Fruit fly (Drosophila melanogaster) whole organism, embryonic: ENCODE results near the gene Rpp20.

Source experiments
- Bdp1 ChIP-seq: fragments of 200-800 bp; sonication (Bioruptor generic); optimal IDR thresholded peaks from 3 replicates; lab custom pipeline; 2016; ENCODE audit warnings: missing biosample characterization, missing genetic modification characterization
- CG12659 ChIP-seq: fragments of 200-800 bp; sonication (Bioruptor generic); optimal IDR thresholded peaks from 3 replicates; lab custom pipeline; 2017; ENCODE audit warnings: mild to moderate bottlenecking, missing biosample characterization, missing genetic modification reagents, missing genetic modification characterization
- CG12769 ChIP-seq: fragments of 200-800 bp; sonication (Bioruptor generic); optimal IDR thresholded peaks from 2 replicates; lab custom pipeline; 2019; ENCODE audit warnings: missing biosample characterization, mild to moderate bottlenecking, missing genetic modification characterization, moderate library complexity
- CG13624 ChIP-seq: fragments of 200-800 bp; sonication (Bioruptor generic); optimal IDR thresholded peaks from 2 replicates; lab custom pipeline; 2016; ENCODE audit warnings: missing biosample characterization, missing genetic modification characterization
- CG14860 ChIP-seq: fragments of 200-800 bp; sonication (Bioruptor generic); IDR thresholded peaks from 3 replicates; pipeline ENCODE4 v1.3.6; 2022; ENCODE audit warnings: missing biosample characterization, missing genetic modification characterization; ENCODE audit not compliant: partially characterized antibody
- CG15073 ChIP-seq: fragments of 200-800 bp; sonication (Bioruptor generic); optimal IDR thresholded peaks from 2 replicates; lab custom pipeline; 2016; ENCODE audit warnings: missing biosample characterization, missing genetic modification characterization
- CG15514 ChIP-seq: fragments of 200-800 bp; sonication (Bioruptor generic); optimal IDR thresholded peaks from 3 replicates; lab custom pipeline; 2017; ENCODE audit warnings: missing biosample characterization, missing genetic modification characterization, mild to moderate bottlenecking, moderate library complexity, missing genetic modification reagents
- CG16813 ChIP-seq: fragments of 200-800 bp; sonication (Bioruptor generic); IDR thresholded peaks from 3 replicates; pipeline ENCODE4 v1.3.6; 2022; ENCODE audit warnings: missing biosample characterization, missing genetic modification characterization; ENCODE audit not compliant: partially characterized antibody
- CG34224 ChIP-seq: fragments of 200-800 bp; sonication (Bioruptor generic); IDR thresholded peaks from 3 replicates; pipeline ENCODE4 v1.3.6; 2022; ENCODE audit warnings: missing biosample characterization, missing genetic modification characterization; ENCODE audit not compliant: partially characterized antibody
- CG34422 ChIP-seq: fragments of 200-800 bp; sonication (Bioruptor generic); IDR thresholded peaks from 3 replicates; pipeline ENCODE4 v1.3.6; 2022; ENCODE audit warnings: missing biosample characterization, missing genetic modification characterization
- CG4360 ChIP-seq: fragments of 200-800 bp; sonication (Bioruptor generic); IDR thresholded peaks from 2 replicates; pipeline ENCODE4 v1.3.6; 2022; ENCODE audit warnings: missing biosample characterization, missing genetic modification characterization
- CG4617 ChIP-seq: fragments of 200-800 bp; sonication (Bioruptor generic); optimal IDR thresholded peaks from 3 replicates; lab custom pipeline; 2016; ENCODE audit warnings: missing biosample characterization, missing genetic modification characterization, borderline replicate concordance
- CG6791 ChIP-seq: fragments of 200-800 bp; sonication (Bioruptor generic); IDR thresholded peaks from 3 replicates; pipeline ENCODE4 v1.3.6; 2022; ENCODE audit warnings: missing biosample characterization, missing genetic modification characterization; ENCODE audit not compliant: partially characterized antibody
- CG7963 ChIP-seq: fragments of 200-800 bp; sonication (Bioruptor generic); IDR thresholded peaks from 3 replicates; pipeline ENCODE4 v1.3.6; 2022; ENCODE audit warnings: missing biosample characterization, missing genetic modification characterization; ENCODE audit not compliant: partially characterized antibody
- CG9797 ChIP-seq: fragments of 200-800 bp; sonication (Bioruptor generic); optimal IDR thresholded peaks from 3 replicates; lab custom pipeline; 2018; ENCODE audit warnings: missing biosample characterization, mild to moderate bottlenecking, missing genetic modification characterization
- Dll ChIP-seq: fragments of 200-800 bp; sonication (Bioruptor generic); IDR thresholded peaks from 4 replicates; pipeline ENCODE4 v1.3.6; 2022; ENCODE audit warnings: missing biosample characterization, missing genetic modification characterization; ENCODE audit not compliant: partially characterized antibody
- Dp ChIP-seq: fragments of 200-800 bp; sonication (Bioruptor generic); optimal IDR thresholded peaks from 2 replicates; lab custom pipeline; 2018; ENCODE audit warnings: missing biosample characterization, mild to moderate bottlenecking, missing genetic modification characterization, moderate library complexity
- Dref ChIP-seq: fragments of 200-800 bp; sonication (Bioruptor generic); IDR thresholded peaks from 2 replicates; pipeline ENCODE4 v1.3.6; 2022; ENCODE audit warnings: missing biosample characterization, missing genetic modification characterization
- E2f2 ChIP-seq: fragments of 200-800 bp; sonication (Bioruptor generic); IDR thresholded peaks from 2 replicates; pipeline ENCODE4 v1.3.6; 2022; ENCODE audit warnings: missing biosample characterization, missing genetic modification characterization
- HLH4C ChIP-seq: fragments of 200-800 bp; sonication (Bioruptor generic); IDR thresholded peaks from 3 replicates; pipeline ENCODE4 v1.3.6; 2022; ENCODE audit warnings: missing biosample characterization, missing genetic modification characterization; ENCODE audit not compliant: partially characterized antibody
- Hand ChIP-seq: fragments of 200-800 bp; sonication (Bioruptor generic); optimal IDR thresholded peaks from 2 replicates; lab custom pipeline; 2017; ENCODE audit warnings: mild to moderate bottlenecking, missing biosample characterization, missing genetic modification reagents, missing genetic modification characterization
- Lhr ChIP-seq: fragments of 200-800 bp; sonication (Bioruptor generic); optimal IDR thresholded peaks from 3 replicates; lab custom pipeline; 2017; ENCODE audit warnings: mild to moderate bottlenecking, missing biosample characterization, missing genetic modification reagents, missing genetic modification characterization
- MBD-R2 ChIP-seq: fragments of 200-800 bp; sonication (Bioruptor generic); IDR thresholded peaks from 2 replicates; pipeline ENCODE4 v1.3.6; 2022; ENCODE audit warnings: missing biosample characterization, missing genetic modification characterization
- MESR4 ChIP-seq: fragments of 200-800 bp; sonication (Bioruptor generic); optimal IDR thresholded peaks from 2 replicates; lab custom pipeline; 2018; ENCODE audit warnings: missing biosample characterization, mild to moderate bottlenecking, missing genetic modification characterization, moderate library complexity
- Nf-YA ChIP-seq: fragments of 200-800 bp; sonication (Bioruptor generic); IDR thresholded peaks from 2 replicates; pipeline ENCODE4 v1.3.6; 2022; ENCODE audit warnings: missing biosample characterization, missing genetic modification characterization
- Opbp ChIP-seq: fragments of 200-800 bp; sonication (Bioruptor generic); IDR thresholded peaks from 3 replicates; pipeline ENCODE4 v1.3.6; 2022; ENCODE audit warnings: missing biosample characterization, missing genetic modification characterization; ENCODE audit not compliant: partially characterized antibody
- Scr ChIP-seq: fragments of 200-800 bp; sonication (Bioruptor generic); IDR thresholded peaks from 2 replicates; pipeline ENCODE4 v1.3.6; 2022; ENCODE audit warnings: missing biosample characterization, missing genetic modification characterization; ENCODE audit not compliant: partially characterized antibody
- Six4 ChIP-seq: fragments of 200-800 bp; sonication (Bioruptor generic); optimal IDR thresholded peaks from 2 replicates; lab custom pipeline; 2016; ENCODE audit warnings: missing biosample characterization, missing genetic modification characterization
- Tbp ChIP-seq: fragments of >200 bp; optimal IDR thresholded peaks from 2 replicates; lab custom pipeline; 2018; ENCODE audit warnings: missing biosample characterization, missing genetic modification characterization
- YL-1 ChIP-seq: fragments of 200-800 bp; sonication (Bioruptor generic); optimal IDR thresholded peaks from 3 replicates; lab custom pipeline; 2017; ENCODE audit warnings: missing biosample characterization, mild to moderate bottlenecking, missing genetic modification characterization
- amos ChIP-seq: fragments of 200-800 bp; sonication (Bioruptor generic); IDR thresholded peaks from 2 replicates; pipeline ENCODE4 v1.3.6; 2022; ENCODE audit warnings: missing biosample characterization, missing genetic modification characterization; ENCODE audit not compliant: partially characterized antibody
- bbx ChIP-seq: fragments of 200-800 bp; sonication (Bioruptor generic); IDR thresholded peaks from 2 replicates; pipeline ENCODE4 v1.3.6; 2022; ENCODE audit warnings: missing biosample characterization, missing genetic modification characterization; ENCODE audit not compliant: partially characterized antibody
- chinmo ChIP-seq: fragments of 200-800 bp; sonication (Bioruptor generic); IDR thresholded peaks from 4 replicates; pipeline ENCODE4 v1.3.6; 2022; ENCODE audit warnings: missing biosample characterization, missing genetic modification characterization; ENCODE audit not compliant: partially characterized antibody
- gfzf ChIP-seq: fragments of 200-800 bp; sonication (Bioruptor generic); optimal IDR thresholded peaks from 2 replicates; lab custom pipeline; 2016; ENCODE audit warnings: missing biosample characterization, mild to moderate bottlenecking, missing genetic modification characterization, moderate library complexity
- jing ChIP-seq: fragments of 200-800 bp; sonication (Bioruptor generic); optimal IDR thresholded peaks from 2 replicates; lab custom pipeline; 2018; ENCODE audit warnings: missing biosample characterization, mild to moderate bottlenecking, missing genetic modification characterization
- kah ChIP-seq: fragments of 200-800 bp; sonication (Bioruptor generic); optimal IDR thresholded peaks from 2 replicates; lab custom pipeline; 2018; ENCODE audit warnings: missing biosample characterization, mild to moderate bottlenecking, missing genetic modification characterization
- nerfin-1 ChIP-seq: fragments of 200-800 bp; sonication (Bioruptor generic); optimal IDR thresholded peaks from 3 replicates; lab custom pipeline; 2019; ENCODE audit warnings: missing biosample characterization, mild to moderate bottlenecking, missing genetic modification characterization, moderate library complexity
- nmo ChIP-seq: fragments of 200-800 bp; sonication (Bioruptor generic); optimal IDR thresholded peaks from 2 replicates; lab custom pipeline; 2018; ENCODE audit warnings: missing biosample characterization, mild to moderate bottlenecking, missing genetic modification characterization, moderate library complexity
- pb ChIP-seq: fragments of 200-800 bp; sonication (Bioruptor generic); optimal IDR thresholded peaks from 3 replicates; lab custom pipeline; 2016; ENCODE audit warnings: missing biosample characterization, missing genetic modification characterization
- pzg ChIP-seq: fragments of 200-800 bp; sonication (Bioruptor generic); optimal IDR thresholded peaks from 3 replicates; lab custom pipeline; 2018; ENCODE audit warnings: missing biosample characterization, mild to moderate bottlenecking, missing genetic modification characterization, moderate library complexity
- sna ChIP-seq: fragments of 200-800 bp; sonication (Bioruptor generic); IDR thresholded peaks from 2 replicates; pipeline ENCODE4 v1.3.6; 2022; ENCODE audit warnings: missing biosample characterization, missing genetic modification characterization; ENCODE audit not compliant: partially characterized antibody
- sqz ChIP-seq: fragments of 200-800 bp; sonication (Bioruptor generic); optimal IDR thresholded peaks from 3 replicates; lab custom pipeline; 2018; ENCODE audit warnings: missing biosample characterization, mild to moderate bottlenecking, missing genetic modification characterization
- stwl ChIP-seq: fragments of 200-800 bp; sonication (Bioruptor generic); optimal IDR thresholded peaks from 3 replicates; lab custom pipeline; 2018; ENCODE audit warnings: missing biosample characterization, mild to moderate bottlenecking, missing genetic modification characterization, moderate library complexity
- tna ChIP-seq: fragments of 200-800 bp; sonication (Bioruptor generic); IDR thresholded peaks from 2 replicates; pipeline ENCODE4 v1.3.6; 2022; ENCODE audit warnings: missing biosample characterization, missing genetic modification characterization; ENCODE audit not compliant: partially characterized antibody
- trem ChIP-seq: fragments of 200-800 bp; optimal IDR thresholded peaks from 3 replicates; lab custom pipeline; 2019; ENCODE audit warnings: missing biosample characterization, mild to moderate bottlenecking, missing genetic modification characterization, moderate library complexity
- tup ChIP-seq: fragments of 200-800 bp; sonication (Bioruptor generic); optimal IDR thresholded peaks from 2 replicates; lab custom pipeline; 2016; ENCODE audit warnings: missing biosample characterization, mild to moderate bottlenecking, missing genetic modification characterization, moderate library complexity
- unc-4 ChIP-seq: fragments of 200-800 bp; sonication (Bioruptor generic); IDR thresholded peaks from 2 replicates; pipeline ENCODE4 v1.3.6; 2022; ENCODE audit warnings: missing biosample characterization, missing genetic modification characterization; ENCODE audit not compliant: partially characterized antibody

Gene Rpp20

DNA sequence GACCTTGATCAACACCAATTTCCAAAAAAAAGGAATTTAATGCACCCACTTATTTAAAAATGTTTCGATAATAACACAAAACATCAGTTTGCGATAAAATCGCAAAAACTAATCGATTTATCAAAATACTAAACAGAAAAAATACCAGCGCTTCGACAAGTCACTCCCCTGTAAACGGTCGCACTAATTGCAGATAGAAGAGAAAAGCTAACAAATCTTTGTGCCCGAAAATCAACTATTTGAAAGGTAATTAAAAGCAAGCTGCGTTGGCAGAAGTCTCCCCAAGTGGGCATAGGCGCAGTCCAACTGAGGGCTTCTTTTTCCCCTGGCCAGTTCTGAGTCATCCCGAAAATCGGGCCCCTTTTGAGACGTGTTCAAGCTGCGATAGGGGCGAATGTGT, 13.4 kb upstream of the Rpp20 start, which contains the start of gene AP-1-2beta (continued):
- TF ChIP-seq kah (GFP tag; lab: Kevin White, UChicago): no peak
- TF ChIP-seq CG12659: peak; percentile 21
- TF ChIP-seq unc-4 (GFP tag; lab: Robert Waterston, UW): 0 out of 2 replicates have a peak, but pooled peaks have one; percentile 40
- no peak for TF ChIP-seq CG13624
- no peak for TF ChIP-seq Nf-YA (GFP tag; lab: Robert Waterston, UW)
- TF ChIP-seq CG16813: peak; percentile 45; the same call in 2 of the 3 replicates
- no peak; the same call in 1 of the 2 replicates for TF ChIP-seq tna
- peak; percentile 44; the same call in 1 of the 2 replicates for TF ChIP-seq MBD-R2 (GFP tag; lab: Robert Waterston, UW)
- no peak for TF ChIP-seq Six4 (GFP tag; lab: Kevin White, UChicago)
- TF ChIP-seq CG12769 (tag; lab: Kevin White, UChicago): no peak
- peak; percentile 75 for TF ChIP-seq stwl
- TF ChIP-seq pb (GFP tag; lab: Kevin White, UChicago): no peak
- peak; percentile 43 for TF ChIP-seq trem (tag; lab: Kevin White, UChicago)
- TF ChIP-seq Tbp (GFP tag; lab: Kevin White, UChicago): no peak
- peak; percentile 72; the same call in 2 of the 3 replicates for TF ChIP-seq CG6791 (GFP tag; lab: Robert Waterston, UW)
- TF ChIP-seq Dp (GFP tag; lab: Kevin White, UChicago): peak; percentile 68
- peak; percentile 78 for TF ChIP-seq gfzf
- TF ChIP-seq amos (GFP tag; lab: Robert Waterston, UW): peak; percentile 37; the same call in 1 of the 2 replicates
- TF ChIP-seq E2f2 (GFP tag; lab: Robert Waterston, UW): peak; percentile 79
- no peak for TF ChIP-seq tup (GFP tag; lab: Kevin White, UChicago)
- no peak for TF ChIP-seq CG4360 (GFP tag; lab: Robert Waterston, UW)
- no peak for TF ChIP-seq Bdp1
- TF ChIP-seq CG34422 (GFP tag; lab: Robert Waterston, UW): no peak
- peak; percentile 40; the same call in 1 of the 3 replicates for TF ChIP-seq CG14860 (GFP tag; lab: Robert Waterston, UW)
- peak; percentile 56 for TF ChIP-seq CG4617
- TF ChIP-seq jing (GFP tag; lab: Kevin White, UChicago): no peak
- TF ChIP-seq Lhr: peak; percentile 11
- 0 out of 4 replicates have a peak, but pooled peaks have one; percentile 48 for TF ChIP-seq Dll
- peak; percentile 38; the same call in 1 of the 2 replicates for TF ChIP-seq bbx
- TF ChIP-seq CG9797: peak; percentile 75
- 0 out of 2 replicates have a peak, but pooled peaks have one; percentile 21 for TF ChIP-seq sna
- peak; percentile 38 for TF ChIP-seq Scr (GFP tag; lab: Robert Waterston, UW)
- no peak for TF ChIP-seq Opbp
- peak; percentile 89 for TF ChIP-seq MESR4 (GFP tag; lab: Kevin White, UChicago)
- TF ChIP-seq CG15073 (GFP tag; lab: Kevin White, UChicago): no peak
- TF ChIP-seq CG15514 (GFP tag; lab: Kevin White, UChicago): peak; percentile 9
- TF ChIP-seq Dref: peak; percentile 69
- TF ChIP-seq sqz (GFP tag; lab: Kevin White, UChicago): no peak
- TF ChIP-seq nmo (GFP tag; lab: Kevin White, UChicago): peak; percentile 8
- TF ChIP-seq chinmo (GFP tag; lab: Robert Waterston, UW): no peak
- TF ChIP-seq Hand (GFP tag; lab: Kevin White, UChicago): no peak
- 0 out of 3 replicates have a peak, but pooled peaks have one; percentile 30 for TF ChIP-seq CG7963 (GFP tag; lab: Robert Waterston, UW)
- TF ChIP-seq YL-1: peak; percentile 70
- peak; percentile 55 for TF ChIP-seq pzg (GFP tag; lab: Kevin White, UChicago)
- TF ChIP-seq nerfin-1 (tag; lab: Kevin White, UChicago): peak; percentile 86
- TF ChIP-seq HLH4C (GFP tag; lab: Robert Waterston, UW): peak; percentile 71
- peak; percentile 26; the same call in 1 of the 3 replicates for TF ChIP-seq CG34224
